Worm (Caenorhabditis elegans) whole organism, mixed stage, embryonic: Measurements from ENCODE around the gene cox-6C.
"Not testable (repeated sequence)": the region's sequence is repeated elsewhere in the genome, so short reads cannot be mapped to it uniquely, and the experiment has no call there.

Experiments
- bed-3 ChIP-seq: fragments of 200-800 bp; sonication (Bioruptor generic); optimal IDR thresholded peaks from 3 replicates; lab custom pipeline; 2018; ENCODE audit warnings: mild to moderate bottlenecking, missing genetic modification characterization, moderate library complexity, missing compliant biosample characterization
- ceh-39 ChIP-seq: fragments of 150-350 bp; optimal IDR thresholded peaks from 2 replicates; lab custom pipeline; 2014; ENCODE audit warnings: missing biosample characterization, missing genetic modification characterization
- ceh-83 ChIP-seq: fragments of 200-800 bp; sonication (Bioruptor generic); optimal IDR thresholded peaks from 2 replicates; lab custom pipeline; 2018; ENCODE audit warnings: mild to moderate bottlenecking, missing genetic modification characterization, missing compliant biosample characterization
- ces-1 ChIP-seq: fragments of 150-350 bp; optimal IDR thresholded peaks from 2 replicates; lab custom pipeline; 2014; ENCODE audit warnings: missing biosample characterization, missing genetic modification reagents, missing genetic modification characterization
- cnd-1 ChIP-seq: fragments of 200-800 bp; sonication (Bioruptor generic); optimal IDR thresholded peaks from 2 replicates; lab custom pipeline; 2018; ENCODE audit warnings: mild to moderate bottlenecking, missing genetic modification characterization, missing compliant biosample characterization
- drap-1 ChIP-seq: fragments of 200-800 bp; sonication (Bioruptor generic); optimal IDR thresholded peaks from 3 replicates; lab custom pipeline; 2018; ENCODE audit warnings: mild to moderate bottlenecking, missing genetic modification characterization, missing compliant biosample characterization
- elt-1 ChIP-seq: sonication (generic microtip); optimal IDR thresholded peaks from 2 replicates; lab custom pipeline; 2017; ENCODE audit warnings: missing genetic modification characterization, mild to moderate bottlenecking, missing compliant biosample characterization, antibody characterized with exemption, moderate library complexity, borderline replicate concordance; ENCODE audit not compliant: insufficient read depth
- elt-3 ChIP-seq: fragments of 150-350 bp; optimal IDR thresholded peaks from 2 replicates; lab custom pipeline; 2014; ENCODE audit warnings: missing biosample characterization, missing genetic modification characterization
- flh-1 ChIP-seq: fragments of 200-800 bp; sonication (Bioruptor generic); optimal IDR thresholded peaks from 2 replicates; lab custom pipeline; 2018; ENCODE audit warnings: mild to moderate bottlenecking, missing genetic modification characterization, moderate library complexity, missing compliant biosample characterization
- ham-2 ChIP-seq: fragments of 200-800 bp; sonication (Bioruptor generic); optimal IDR thresholded peaks from 2 replicates; lab custom pipeline; 2018; ENCODE audit warnings: mild to moderate bottlenecking, missing genetic modification characterization, missing compliant biosample characterization
- hlh-1 ChIP-seq: fragments of 150-350 bp; optimal IDR thresholded peaks from 2 replicates; lab custom pipeline; 2014; ENCODE audit warnings: missing biosample characterization, missing genetic modification reagents, missing genetic modification characterization
- lin-13 ChIP-seq: fragments of 150-350 bp; optimal IDR thresholded peaks from 2 replicates; lab custom pipeline; 2014; ENCODE audit warnings: missing biosample characterization, missing genetic modification characterization
- lin-32 ChIP-seq: fragments of 200-800 bp; sonication (Bioruptor generic); optimal IDR thresholded peaks from 2 replicates; lab custom pipeline; 2018; ENCODE audit warnings: mild to moderate bottlenecking, missing genetic modification characterization, missing compliant biosample characterization
- lsy-2 ChIP-seq: fragments of 150-350 bp; optimal IDR thresholded peaks from 2 replicates; lab custom pipeline; 2014; ENCODE audit warnings: missing biosample characterization, missing genetic modification characterization
- mep-1 ChIP-seq: fragments of 150-350 bp; optimal IDR thresholded peaks from 2 replicates; lab custom pipeline; 2017; ENCODE audit warnings: missing biosample characterization, missing genetic modification reagents, missing genetic modification characterization, inconsistent platforms
- nhr-12 ChIP-seq: fragments of 150-350 bp; optimal IDR thresholded peaks from 2 replicates; lab custom pipeline; 2014; ENCODE audit warnings: missing biosample characterization, missing genetic modification characterization
- nhr-2 ChIP-seq: fragments of 150-350 bp; optimal IDR thresholded peaks from 2 replicates; lab custom pipeline; 2014; ENCODE audit warnings: missing biosample characterization, missing genetic modification characterization
- nhr-237 ChIP-seq: fragments of 150-350 bp; optimal IDR thresholded peaks from 2 replicates; lab custom pipeline; 2014; ENCODE audit warnings: missing biosample characterization, missing genetic modification characterization
- nhr-28 ChIP-seq: fragments of 150-350 bp; optimal IDR thresholded peaks from 2 replicates; lab custom pipeline; 2014; ENCODE audit warnings: missing biosample characterization, missing genetic modification characterization
- nhr-76 ChIP-seq: sonication (generic microtip); optimal IDR thresholded peaks from 2 replicates; lab custom pipeline; 2017; ENCODE audit warnings: missing biosample characterization, missing genetic modification characterization
- pha-4 ChIP-seq: fragments of 150-350 bp; optimal IDR thresholded peaks from 2 replicates; lab custom pipeline; 2018; ENCODE audit warnings: missing biosample characterization, missing genetic modification reagents, missing genetic modification characterization
- sem-2 ChIP-seq: fragments of 200-800 bp; sonication (Bioruptor generic); optimal IDR thresholded peaks from 2 replicates; lab custom pipeline; 2018; ENCODE audit warnings: mild to moderate bottlenecking, missing genetic modification characterization, missing compliant biosample characterization
- snpc-4 ChIP-seq: fragments of 150-350 bp; optimal IDR thresholded peaks from 2 replicates; lab custom pipeline; 2014; ENCODE audit warnings: missing biosample characterization, missing genetic modification characterization
- sptf-1 ChIP-seq: sonication (generic microtip); optimal IDR thresholded peaks from 2 replicates; lab custom pipeline; 2017; ENCODE audit warnings: mild to moderate bottlenecking, missing genetic modification characterization, moderate library complexity, missing compliant biosample characterization
- unc-120 ChIP-seq: sonication (generic microtip); optimal IDR thresholded peaks from 2 replicates; lab custom pipeline; 2017; ENCODE audit warnings: missing genetic modification characterization, missing compliant biosample characterization; ENCODE audit not compliant: poor library complexity, severe bottlenecking
- unc-39 ChIP-seq: fragments of 150-350 bp; optimal IDR thresholded peaks from 2 replicates; lab custom pipeline; 2014; ENCODE audit warnings: missing biosample characterization, missing genetic modification characterization
- unc-62 ChIP-seq: fragments of 150-350 bp; optimal IDR thresholded peaks from 2 replicates; lab custom pipeline; 2014; ENCODE audit warnings: missing biosample characterization, missing genetic modification reagents, missing genetic modification characterization
- zip-8 ChIP-seq: fragments of 150-350 bp; optimal IDR thresholded peaks from 2 replicates; lab custom pipeline; 2014; ENCODE audit warnings: missing biosample characterization, missing genetic modification characterization
- ztf-11 ChIP-seq: fragments of 150-350 bp; optimal IDR thresholded peaks from 2 replicates; lab custom pipeline; 2014; ENCODE audit warnings: missing biosample characterization, missing genetic modification characterization

The cox-6C gene

DNA sequence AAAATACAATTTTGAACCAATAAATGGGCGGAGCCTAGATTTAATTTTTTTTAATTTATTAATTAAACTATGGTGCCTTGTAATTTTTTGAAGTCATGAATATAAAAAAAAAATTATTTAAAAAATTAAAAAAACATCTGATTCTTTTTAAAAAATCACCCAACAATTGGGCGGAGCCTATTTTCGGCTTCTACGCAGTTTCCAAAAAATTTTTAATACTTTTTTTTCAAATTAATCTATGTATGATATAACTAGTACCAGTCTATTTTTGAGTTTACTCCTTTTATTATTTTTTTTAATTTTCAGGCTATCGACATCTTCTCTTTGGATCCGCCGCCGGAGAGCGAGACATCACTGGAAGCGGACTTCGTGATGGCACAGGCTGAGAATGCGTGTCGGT, 34.9 kb upstream of the cox-6C start, which contains the start of gene tpa-1:
TSS of gene tpa-1 (plus strand) at position 301 of the 400 bp plus-strand sequence.
- no peak for TF ChIP-seq ceh-83 (GFP tag; lab: Kevin White, UChicago)
- no peak for TF ChIP-seq ztf-11 (tag; lab: Kevin White, UChicago)
- no peak for TF ChIP-seq nhr-76 (tag; lab: Kevin White, UChicago)
- no peak for TF ChIP-seq nhr-2 (tag; lab: Kevin White, UChicago)
- no peak for TF ChIP-seq ceh-39 (tag; lab: Kevin White, UChicago)
- no peak for TF ChIP-seq snpc-4 (tag; lab: Kevin White, UChicago)
- no peak for TF ChIP-seq sem-2 (GFP tag; lab: Kevin White, UChicago)
- no peak for TF ChIP-seq elt-3 (tag; lab: Kevin White, UChicago)
- no peak for TF ChIP-seq hlh-1 (tag; lab: Kevin White, UChicago)
- TF ChIP-seq lsy-2 (tag; lab: Kevin White, UChicago): no peak
- TF ChIP-seq ham-2 (GFP tag; lab: Kevin White, UChicago): no peak
- TF ChIP-seq unc-39 (tag; lab: Kevin White, UChicago): no peak
- TF ChIP-seq, all 35 proteins: peak for 0

- TF ChIP-seq unc-62 (GFP tag; lab: Kevin White, UChicago): no peak
- TF ChIP-seq cnd-1: no peak
- TF ChIP-seq ceh-39 (tag; lab: Kevin White, UChicago): no peak
- TF ChIP-seq sem-2 (GFP tag; lab: Kevin White, UChicago): no peak
- TF ChIP-seq lsy-2 (tag; lab: Kevin White, UChicago): no peak
- no peak for TF ChIP-seq pha-4 (tag; lab: Kevin White, UChicago)
- peak; percentile 63 for TF ChIP-seq ces-1
Measured at ce11 chrIV:97681-98080, 28.9 kb upstream of the cox-6C start.

DNA sequence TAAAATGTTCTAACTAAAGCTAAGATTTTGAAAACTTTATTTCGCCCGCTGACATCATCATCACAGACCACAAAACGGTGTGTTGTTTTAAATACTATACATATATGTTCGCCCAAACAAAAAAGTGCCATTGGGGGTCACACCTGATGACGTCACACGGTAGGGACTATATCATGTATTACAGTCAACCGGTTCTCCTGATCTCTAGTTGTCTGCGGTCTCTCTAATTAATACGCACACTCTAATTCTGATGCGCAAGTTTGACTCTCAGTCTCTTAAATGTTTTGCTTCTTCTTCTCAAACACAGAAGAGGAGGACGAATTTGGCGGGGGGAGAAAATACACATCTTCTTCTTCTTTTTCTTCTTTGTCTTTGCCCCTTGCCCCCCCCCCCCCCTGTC, 23.7 kb upstream of the cox-6C start:
- no peak for TF ChIP-seq flh-1
- peak; percentile 45 for TF ChIP-seq zip-8
- no peak for TF ChIP-seq ceh-83 (GFP tag; lab: Kevin White, UChicago)
- peak; percentile 18 for TF ChIP-seq nhr-2 (tag; lab: Kevin White, UChicago)
- TF ChIP-seq lin-13 (tag; lab: Kevin White, UChicago): no peak

DNA sequence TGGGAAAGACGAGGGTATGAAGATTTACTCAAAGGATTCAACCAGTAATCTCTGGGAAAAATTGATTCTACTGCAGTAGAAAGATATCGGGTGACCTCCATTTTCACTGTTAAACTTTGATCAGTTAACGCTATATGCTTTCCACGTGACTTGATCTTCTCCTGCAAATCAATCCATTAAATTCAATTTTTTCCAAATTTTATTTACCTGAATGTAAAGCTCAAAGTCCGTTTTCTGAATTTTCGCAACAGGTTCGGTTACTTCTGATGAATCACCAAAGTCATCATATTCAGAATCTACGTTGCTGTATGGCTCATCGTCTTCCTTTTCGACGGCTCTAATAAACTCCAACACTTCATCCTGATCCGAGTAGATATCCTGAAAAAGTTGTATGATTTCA, 17.2 kb upstream of the cox-6C start, which contains the start of gene B0545.4:
TSS of gene B0545.4 (minus strand) at position 101 of the 400 bp plus-strand sequence.
- TF ChIP-seq bed-3 (GFP tag; lab: Kevin White, UChicago) (no peak), nhr-76 (tag; lab: Kevin White, UChicago) (no peak), lin-13 (tag; lab: Kevin White, UChicago) (no peak), elt-3 (tag; lab: Kevin White, UChicago) (no peak), mep-1 (tag; lab: Kevin White, UChicago) (no peak), unc-62 (GFP tag; lab: Kevin White, UChicago) (no peak), hlh-1 (tag; lab: Kevin White, UChicago) (no peak), elt-1 (tag; lab: Kevin White, UChicago) (no peak)

ce11 chrIV:111377-111776, 15.2 kb upstream of the cox-6C start, which contains the start of gene F29C4.4:
TSS of gene F29C4.4 (plus strand) at chrIV:111677.
- not testable (repeated sequence) for TF ChIP-seq lin-13, elt-1, sptf-1 (tag; lab: Kevin White, UChicago)

ce11 chrIV:118786-119185, 7.7 kb upstream of the cox-6C start:
- TF ChIP-seq nhr-12: no peak
- no peak for TF ChIP-seq ceh-83 (GFP tag; lab: Kevin White, UChicago)
- TF ChIP-seq nhr-28 (tag; lab: Kevin White, UChicago): no peak
- no peak for TF ChIP-seq nhr-237 (tag; lab: Kevin White, UChicago)
- no peak for TF ChIP-seq lin-32
- TF ChIP-seq snpc-4 (tag; lab: Kevin White, UChicago): no peak
- no peak for TF ChIP-seq nhr-2 (tag; lab: Kevin White, UChicago)
- no peak for TF ChIP-seq cnd-1
- no peak for TF ChIP-seq nhr-76 (tag; lab: Kevin White, UChicago)
- TF ChIP-seq flh-1: no peak
- no peak for TF ChIP-seq elt-3 (tag; lab: Kevin White, UChicago)
- TF ChIP-seq bed-3 (GFP tag; lab: Kevin White, UChicago): no peak
- no peak for TF ChIP-seq mep-1 (tag; lab: Kevin White, UChicago)
- no peak for TF ChIP-seq unc-62 (GFP tag; lab: Kevin White, UChicago)
- TF ChIP-seq zip-8: no peak
- no peak for TF ChIP-seq unc-120
- TF ChIP-seq drap-1 (GFP tag; lab: Kevin White, UChicago): no peak
